Fruit fly (Drosophila melanogaster) whole organism, embryonic: ENCODE results near the gene CG9114.

Source experiments
- ATbp ChIP-seq: fragments of 200-800 bp; sonication (Bioruptor generic); optimal IDR thresholded peaks from 2 replicates; lab custom pipeline; 2017; ENCODE audit warnings: missing biosample characterization, mild to moderate bottlenecking, missing genetic modification characterization, missing genetic modification reagents
- Bteb2 ChIP-seq: fragments of 200-800 bp; sonication (Bioruptor generic); optimal IDR thresholded peaks from 2 replicates; lab custom pipeline; 2016; ENCODE audit warnings: missing biosample characterization, missing genetic modification characterization
- CG10543 ChIP-seq: fragments of 200-800 bp; sonication (Bioruptor generic); optimal IDR thresholded peaks from 3 replicates; lab custom pipeline; 2017; ENCODE audit warnings: missing biosample characterization, mild to moderate bottlenecking, missing genetic modification characterization, moderate library complexity
- CG11560 ChIP-seq: fragments of 200-800 bp; sonication (Bioruptor generic); IDR thresholded peaks from 3 replicates; pipeline ENCODE4 v1.3.6; 2022; ENCODE audit warnings: missing biosample characterization, missing genetic modification characterization
- CG12071 ChIP-seq: fragments of 200-800 bp; sonication (Bioruptor generic); optimal IDR thresholded peaks from 3 replicates; lab custom pipeline; 2018; ENCODE audit warnings: missing biosample characterization, mild to moderate bottlenecking, missing genetic modification characterization
- CG12659 ChIP-seq: fragments of 200-800 bp; sonication (Bioruptor generic); optimal IDR thresholded peaks from 3 replicates; lab custom pipeline; 2017; ENCODE audit warnings: mild to moderate bottlenecking, missing biosample characterization, missing genetic modification reagents, missing genetic modification characterization
- CG13287 ChIP-seq: fragments of 200-800 bp; sonication (Bioruptor generic); IDR thresholded peaks from 2 replicates; pipeline ENCODE4 v1.3.6; 2022; ENCODE audit warnings: missing biosample characterization, missing genetic modification characterization; ENCODE audit not compliant: partially characterized antibody
- CG13894 ChIP-seq: fragments of 200-800 bp; sonication (Bioruptor generic); optimal IDR thresholded peaks from 3 replicates; lab custom pipeline; 2018; ENCODE audit warnings: missing biosample characterization, mild to moderate bottlenecking, missing genetic modification characterization, moderate library complexity
- CG14050 ChIP-seq: fragments of 200-800 bp; sonication (Bioruptor generic); IDR thresholded peaks from 3 replicates; pipeline ENCODE4 v1.3.6; 2022; ENCODE audit warnings: missing biosample characterization, missing genetic modification characterization
- CG15479 ChIP-seq: fragments of 200-800 bp; sonication (Bioruptor generic); optimal IDR thresholded peaks from 3 replicates; lab custom pipeline; 2019; ENCODE audit warnings: missing biosample characterization, mild to moderate bottlenecking, missing genetic modification characterization, moderate library complexity
- CG1647 ChIP-seq: fragments of 200-800 bp; sonication (Bioruptor generic); optimal IDR thresholded peaks from 3 replicates; lab custom pipeline; 2016; ENCODE audit warnings: missing biosample characterization, missing genetic modification characterization
- CG17186 ChIP-seq: fragments of 200-800 bp; sonication (Bioruptor generic); optimal IDR thresholded peaks from 3 replicates; lab custom pipeline; 2017; ENCODE audit warnings: missing biosample characterization, missing genetic modification reagents, missing genetic modification characterization
- CG17361 ChIP-seq: fragments of 200-800 bp; sonication (Bioruptor generic); IDR thresholded peaks from 3 replicates; pipeline ENCODE4 v1.3.6; 2022; ENCODE audit warnings: missing biosample characterization, missing genetic modification characterization
- CG3163 ChIP-seq: fragments of 200-800 bp; sonication (Bioruptor generic); optimal IDR thresholded peaks from 3 replicates; lab custom pipeline; 2016; ENCODE audit warnings: missing biosample characterization, missing genetic modification characterization
- CG3726 ChIP-seq: fragments of 200-800 bp; sonication (Bioruptor generic); IDR thresholded peaks from 3 replicates; pipeline ENCODE4, ENCODE4 v1.3.6; 2022; ENCODE audit warnings: missing biosample characterization, missing genetic modification characterization
- CG3847 ChIP-seq: fragments of 200-800 bp; sonication (Bioruptor generic); IDR thresholded peaks from 2 replicates; pipeline ENCODE4 v1.3.6; 2022; ENCODE audit warnings: missing biosample characterization, missing genetic modification characterization
- CG5180 ChIP-seq: fragments of 200-800 bp; sonication (Bioruptor generic); optimal IDR thresholded peaks from 3 replicates; lab custom pipeline; 2017; ENCODE audit warnings: missing biosample characterization, missing genetic modification characterization, mild to moderate bottlenecking, moderate library complexity, missing genetic modification reagents
- CG8478 ChIP-seq: fragments of >200 bp; optimal IDR thresholded peaks from 2 replicates; lab custom pipeline; 2018
- CG8765 ChIP-seq: fragments of 200-800 bp; sonication (Bioruptor generic); IDR thresholded peaks from 2 replicates; pipeline ENCODE4 v1.3.6; 2022; ENCODE audit warnings: missing biosample characterization, missing genetic modification characterization
- CG9727 ChIP-seq: fragments of 200-800 bp; sonication (Bioruptor generic); optimal IDR thresholded peaks from 3 replicates; lab custom pipeline; 2017; ENCODE audit warnings: missing biosample characterization, mild to moderate bottlenecking, missing genetic modification characterization
- D ChIP-seq, 2 experiments: fragments of 200-800 bp in 1 of 2; fragments of >200 bp in 1 of 2; sonication (Bioruptor generic) in 1 of 2; optimal IDR thresholded peaks; 2 replicates in 1 of 2; 3 replicates in 1 of 2; lab custom pipeline; 2017; ENCODE audit warnings: mild to moderate bottlenecking in 1 of 2, missing biosample characterization in 1 of 2, missing genetic modification characterization in 1 of 2, missing genetic modification reagents in 1 of 2
- H15 ChIP-seq: fragments of 200-800 bp; sonication (Bioruptor generic); IDR thresholded peaks from 3 replicates; pipeline ENCODE4 v1.3.6; 2022; ENCODE audit warnings: missing biosample characterization, missing genetic modification characterization
- HHEX ChIP-seq: fragments of 200-800 bp; sonication (Bioruptor generic); optimal IDR thresholded peaks from 3 replicates; lab custom pipeline; 2017; ENCODE audit warnings: missing biosample characterization, mild to moderate bottlenecking, missing genetic modification characterization, missing genetic modification reagents
- Kr ChIP-seq: fragments of 200-800 bp; sonication (Bioruptor generic); optimal IDR thresholded peaks from 2 replicates; lab custom pipeline; 2017; ENCODE audit warnings: missing biosample characterization, mild to moderate bottlenecking, missing genetic modification characterization
- Lhr ChIP-seq: fragments of 200-800 bp; sonication (Bioruptor generic); optimal IDR thresholded peaks from 3 replicates; lab custom pipeline; 2017; ENCODE audit warnings: mild to moderate bottlenecking, missing biosample characterization, missing genetic modification reagents, missing genetic modification characterization
- MESR4 ChIP-seq: fragments of 200-800 bp; sonication (Bioruptor generic); optimal IDR thresholded peaks from 2 replicates; lab custom pipeline; 2018; ENCODE audit warnings: missing biosample characterization, mild to moderate bottlenecking, missing genetic modification characterization, moderate library complexity
- MTF-1 ChIP-seq: fragments of 200-800 bp; sonication (Bioruptor generic); optimal IDR thresholded peaks from 2 replicates; lab custom pipeline; 2018; ENCODE audit warnings: missing biosample characterization, mild to moderate bottlenecking, missing genetic modification characterization, borderline replicate concordance
- Neu2 ChIP-seq: fragments of 200-800 bp; sonication (Bioruptor generic); optimal IDR thresholded peaks from 3 replicates; lab custom pipeline; 2016; ENCODE audit warnings: missing biosample characterization, missing genetic modification characterization, borderline replicate concordance
- Six4 ChIP-seq: fragments of 200-800 bp; sonication (Bioruptor generic); optimal IDR thresholded peaks from 2 replicates; lab custom pipeline; 2016; ENCODE audit warnings: missing biosample characterization, missing genetic modification characterization
- Ssrp ChIP-seq: fragments of 200-800 bp; sonication (Bioruptor generic); optimal IDR thresholded peaks from 2 replicates; lab custom pipeline; 2018; ENCODE audit warnings: missing biosample characterization, mild to moderate bottlenecking, missing genetic modification characterization, moderate library complexity
- Taf1 ChIP-seq: fragments of 200-800 bp; sonication (Bioruptor generic); IDR thresholded peaks from 2 replicates; pipeline ENCODE4 v1.3.6; 2022; ENCODE audit warnings: missing biosample characterization, missing genetic modification characterization
- Vsx1 ChIP-seq: fragments of 200-800 bp; sonication (Bioruptor generic); optimal IDR thresholded peaks from 2 replicates; lab custom pipeline; 2017; ENCODE audit warnings: missing biosample characterization, mild to moderate bottlenecking, missing genetic modification characterization, missing genetic modification reagents
- ara ChIP-seq: fragments of 200-800 bp; sonication (Bioruptor generic); IDR thresholded peaks from 2 replicates; pipeline ENCODE4 v1.3.6; 2022; ENCODE audit warnings: missing biosample characterization, missing genetic modification characterization
- chif ChIP-seq, 2 experiments: fragments of 200-800 bp; sonication (Bioruptor generic); optimal IDR thresholded peaks; 3 replicates each; lab custom pipeline; 2016; ENCODE audit warnings: missing biosample characterization in 2 of 2, missing genetic modification characterization in 2 of 2
- disco-r ChIP-seq: fragments of 200-800 bp; sonication (Bioruptor generic); optimal IDR thresholded peaks from 2 replicates; lab custom pipeline; 2016; ENCODE audit warnings: missing biosample characterization, missing genetic modification characterization
- hb ChIP-seq: fragments of 200-800 bp; sonication (Bioruptor generic); IDR thresholded peaks from 3 replicates; pipeline ENCODE4 v1.3.6; 2022; ENCODE audit warnings: missing biosample characterization, missing genetic modification characterization; ENCODE audit not compliant: partially characterized antibody
- her ChIP-seq: fragments of 200-800 bp; sonication (Bioruptor generic); optimal IDR thresholded peaks from 2 replicates; lab custom pipeline; 2016; ENCODE audit warnings: missing biosample characterization, missing genetic modification characterization
- kay ChIP-seq: fragments of 200-800 bp; sonication (Bioruptor generic); optimal IDR thresholded peaks from 2 replicates; lab custom pipeline; 2016; ENCODE audit warnings: missing biosample characterization, missing genetic modification characterization
- klu ChIP-seq: fragments of 200-800 bp; sonication (Bioruptor generic); IDR thresholded peaks from 2 replicates; pipeline ENCODE4 v1.3.6; 2022; ENCODE audit warnings: missing biosample characterization, missing genetic modification characterization
- lab ChIP-seq: fragments of 200-800 bp; sonication (Bioruptor generic); optimal IDR thresholded peaks from 3 replicates; lab custom pipeline; 2017; ENCODE audit warnings: missing biosample characterization, missing genetic modification characterization, mild to moderate bottlenecking, moderate library complexity, missing genetic modification reagents
- otp ChIP-seq: fragments of 200-800 bp; sonication (Bioruptor generic); IDR thresholded peaks from 3 replicates; pipeline ENCODE4, ENCODE4 v1.3.6; 2022; ENCODE audit warnings: missing biosample characterization, missing genetic modification characterization
- peb ChIP-seq: fragments of 200-800 bp; sonication (Bioruptor generic); IDR thresholded peaks from 2 replicates; pipeline ENCODE4 v1.3.6; 2022; ENCODE audit warnings: missing biosample characterization, missing genetic modification characterization
- row ChIP-seq: fragments of 200-800 bp; sonication (Bioruptor generic); IDR thresholded peaks from 3 replicates; pipeline ENCODE4 v1.3.6; 2022; ENCODE audit warnings: missing biosample characterization, missing genetic modification characterization
- sens-2 ChIP-seq: fragments of 200-800 bp; sonication (Bioruptor generic); IDR thresholded peaks from 2 replicates; pipeline ENCODE4 v1.3.6; 2022; ENCODE audit warnings: missing biosample characterization, missing genetic modification characterization
- shn ChIP-seq: fragments of 200-800 bp; sonication (Bioruptor generic); optimal IDR thresholded peaks from 3 replicates; lab custom pipeline; 2016; ENCODE audit warnings: missing biosample characterization, missing genetic modification characterization
- slou ChIP-seq: fragments of 200-800 bp; sonication (Bioruptor generic); optimal IDR thresholded peaks from 3 replicates; lab custom pipeline; 2016; ENCODE audit warnings: missing biosample characterization, missing genetic modification characterization
- slp2 ChIP-seq: fragments of 200-800 bp; sonication (Bioruptor generic); optimal IDR thresholded peaks from 2 replicates; lab custom pipeline; 2016; ENCODE audit warnings: missing biosample characterization, missing genetic modification characterization
- sr ChIP-seq: fragments of 200-800 bp; sonication (Bioruptor generic); IDR thresholded peaks from 3 replicates; pipeline ENCODE4 v1.3.6; 2022; ENCODE audit warnings: missing biosample characterization, missing genetic modification characterization
- usp ChIP-seq: fragments of >200 bp; optimal IDR thresholded peaks from 2 replicates; lab custom pipeline; 2017; ENCODE audit warnings: missing biosample characterization, missing genetic modification characterization

Gene CG9114

DNA sequence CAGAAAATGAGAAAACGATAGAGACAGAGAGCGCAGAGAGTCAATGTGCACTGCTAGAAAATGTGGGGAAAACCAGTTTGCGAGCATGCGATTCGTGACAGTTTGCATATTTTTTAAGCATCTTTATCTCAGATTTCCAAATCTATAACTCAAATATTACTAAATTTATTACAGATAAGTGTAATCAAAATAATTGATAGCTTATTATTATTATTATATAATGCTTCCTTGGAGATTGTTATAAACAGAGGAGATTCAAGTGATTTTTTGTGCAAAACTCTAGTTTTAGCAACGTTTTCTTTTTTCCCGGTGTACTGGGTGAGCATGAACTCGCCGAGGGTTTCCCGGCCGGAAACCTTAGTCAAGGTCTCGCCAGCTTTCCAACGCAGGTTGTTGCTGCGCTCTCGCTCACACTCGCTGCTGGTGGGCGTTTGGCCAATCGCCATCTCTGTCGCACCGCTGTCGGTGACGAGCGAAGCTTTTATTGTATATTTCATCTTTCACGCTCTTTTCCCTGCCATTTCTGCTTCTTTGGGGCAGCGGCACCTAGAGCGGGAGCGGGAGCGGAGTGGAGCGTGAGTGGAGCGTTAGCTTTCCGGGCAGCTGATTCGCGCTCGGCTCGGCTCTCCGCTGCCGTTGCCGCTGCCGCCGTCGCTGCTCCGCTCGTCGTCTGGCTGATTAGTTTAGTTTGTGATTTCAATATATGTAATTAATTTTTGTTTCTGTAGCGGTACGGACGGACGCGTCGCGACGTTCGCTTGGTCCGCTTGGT is 34.5 kb downstream of the CG9114 start (continued):
- TF ChIP-seq Kr (GFP tag; lab: Kevin White, UChicago): no peak
- peak; percentile 42 for TF ChIP-seq disco-r
- TF ChIP-seq sr (GFP tag; lab: Robert Waterston, UW): peak; percentile 80
- peak; percentile 98 for TF ChIP-seq Ssrp (tag; lab: Kevin White, UChicago)
- peak; percentile 52 for TF ChIP-seq CG1647
- peak; percentile 99 for TF ChIP-seq CG12659
- TF ChIP-seq peb (GFP tag; lab: Robert Waterston, UW): peak; percentile 94
- peak; percentile 79 for TF ChIP-seq CG17186
- peak; percentile 90 for TF ChIP-seq ara
- peak; percentile 15 for TF ChIP-seq MESR4 (GFP tag; lab: Kevin White, UChicago)
- peak; percentile 95 for TF ChIP-seq CG3726 (GFP tag; lab: Robert Waterston, UW)
- TF ChIP-seq CG9727 (GFP tag; lab: Kevin White, UChicago): peak; percentile 97
- peak; percentile 98 for TF ChIP-seq klu (GFP tag; lab: Robert Waterston, UW)
- TF ChIP-seq CG14050: peak; percentile 96
- TF ChIP-seq CG8478 (lab: Kevin White, UChicago): peak; percentile 19
- no peak for TF ChIP-seq Neu2 (GFP tag; lab: Kevin White, UChicago)
- peak; percentile 97 for TF ChIP-seq slou (GFP tag; lab: Kevin White, UChicago)
- TF ChIP-seq her (GFP tag; lab: Kevin White, UChicago): peak; percentile 62
- TF ChIP-seq CG3163 (GFP tag; lab: Kevin White, UChicago): peak; percentile 57
- peak; percentile 94 for TF ChIP-seq kay (GFP tag; lab: Kevin White, UChicago)
- TF ChIP-seq CG5180 (GFP tag; lab: Kevin White, UChicago): peak; percentile 89
- TF ChIP-seq row: peak; percentile 99
- peak; percentile 87; the same call in 2 of the 3 replicates for TF ChIP-seq otp (GFP tag; lab: Robert Waterston, UW)
- no peak; the same call in 1 of the 2 replicates for TF ChIP-seq CG13287
- peak; percentile 94 for TF ChIP-seq Vsx1 (GFP tag; lab: Kevin White, UChicago)
- TF ChIP-seq CG8765 (GFP tag; lab: Robert Waterston, UW): peak; percentile 85
- peak; percentile 95 for TF ChIP-seq CG12071 (GFP tag; lab: Kevin White, UChicago)
- peak; percentile 95 for TF ChIP-seq Taf1
- peak; percentile 90 for TF ChIP-seq Lhr (GFP tag; lab: Kevin White, UChicago)
- no peak for TF ChIP-seq hb
- peak; percentile 98 for TF ChIP-seq HHEX
- peak; percentile 68 for TF ChIP-seq shn (GFP tag; lab: Kevin White, UChicago)
- TF ChIP-seq H15: peak; percentile 96
- TF ChIP-seq CG15479 (GFP tag; lab: Kevin White, UChicago): no peak
- TF ChIP-seq Bteb2: peak; percentile 83
- peak; percentile 91 for TF ChIP-seq CG11560
- peak; percentile 65 to 83 for TF ChIP-seq chif (GFP tag; optimal IDR thresholded peaks at IDR 0.05; lab: Kevin White, UChicago)
- TF ChIP-seq CG3847 (GFP tag; lab: Robert Waterston, UW): peak; percentile 98
- no peak for TF ChIP-seq D (optimal IDR thresholded peaks at IDR 0.05; lab: Kevin White, UChicago)
- peak; percentile 97 for TF ChIP-seq D (GFP tag; optimal IDR thresholded peaks at IDR 0.05; lab: Kevin White, UChicago)
- TF ChIP-seq sens-2 (GFP tag; lab: Robert Waterston, UW): peak; percentile 87
- peak; percentile 98 for TF ChIP-seq CG10543
- TF ChIP-seq MTF-1: peak; percentile 83
- TF ChIP-seq usp (GFP tag; lab: Kevin White, UChicago): no peak
- peak; percentile 65 for TF ChIP-seq slp2
- peak; percentile 99 for TF ChIP-seq CG17361 (GFP tag; lab: Robert Waterston, UW)
- TF ChIP-seq ATbp (GFP tag; lab: Kevin White, UChicago): peak; percentile 97
- TF ChIP-seq CG13894 (tag; lab: Kevin White, UChicago): peak; percentile 95
- TF ChIP-seq Six4 (GFP tag; lab: Kevin White, UChicago): peak; percentile 94
- TF ChIP-seq lab: peak; percentile 99
